Fruit fly (Drosophila melanogaster): ENCODE measurements around the gene CG44194.

CG44194 gene

dm6 chr3R:13030257-13031173 is 33.0 kb upstream of the CG44194 start, which contains the start of the genes CG46281 and CG46280:
Gene CG46281, minus strand, starts transcription at chr3R:13030307.
Gene CG46280, minus strand, starts transcription at chr3R:13030659.
- TF ChIP-seq insv (optimal IDR thresholded peaks at IDR 0.05) (no peak), Sin3A (optimal IDR thresholded peaks at IDR 0.05) (no peak)

dm6 chr3R:13018995-13019394 is 21.5 kb upstream of the CG44194 start:
- TF ChIP-seq Myc (optimal IDR thresholded peaks at IDR 0.05) (no peak), h (optimal IDR thresholded peaks at IDR 0.05) (no peak), insv (optimal IDR thresholded peaks at IDR 0.05) (no peak), psq (optimal IDR thresholded peaks at IDR 0.05) (no peak), ttk (optimal IDR thresholded peaks at IDR 0.05) (no peak), Sin3A (optimal IDR thresholded peaks at IDR 0.05) (no peak)

- no peak for TF ChIP-seq h (optimal IDR thresholded peaks at IDR 0.05)
- no peak for TF ChIP-seq Myc (optimal IDR thresholded peaks at IDR 0.05)
- no peak for TF ChIP-seq ttk (optimal IDR thresholded peaks at IDR 0.05)
- TF ChIP-seq psq (optimal IDR thresholded peaks at IDR 0.05): no peak
- no peak for TF ChIP-seq Sin3A (optimal IDR thresholded peaks at IDR 0.05)
These were observed 20.9 kb upstream of the CG44194 start for dm6 chr3R:13018284-13018900.

dm6 chr3R:13017623-13018036 is 20.1 kb upstream of the CG44194 start:
- TF ChIP-seq ttk (optimal IDR thresholded peaks at IDR 0.05) (no peak), Myc (optimal IDR thresholded peaks at IDR 0.05) (no peak), h (optimal IDR thresholded peaks at IDR 0.05) (no peak), insv (optimal IDR thresholded peaks at IDR 0.05) (no peak), psq (optimal IDR thresholded peaks at IDR 0.05) (no peak), Sin3A (optimal IDR thresholded peaks at IDR 0.05) (no peak)

dm6 chr3R:13015811-13016766 is 18.6 kb upstream of the CG44194 start:
- TF ChIP-seq ttk (optimal IDR thresholded peaks at IDR 0.05): no peak

- TF ChIP-seq psq (optimal IDR thresholded peaks at IDR 0.05) (no peak), Myc (optimal IDR thresholded peaks at IDR 0.05) (no peak), insv (optimal IDR thresholded peaks at IDR 0.05) (no peak), Sin3A (optimal IDR thresholded peaks at IDR 0.05) (no peak), h (optimal IDR thresholded peaks at IDR 0.05) (no peak), ttk (optimal IDR thresholded peaks at IDR 0.05) (no peak)
These were observed 17.9 kb upstream of the CG44194 start for dm6 chr3R:13015402-13015801.

dm6 chr3R:13014168-13014881 is 16.8 kb upstream of the CG44194 start:
- TF ChIP-seq psq (optimal IDR thresholded peaks at IDR 0.05): no peak
- no peak for TF ChIP-seq ttk (optimal IDR thresholded peaks at IDR 0.05)
- no peak for TF ChIP-seq insv (optimal IDR thresholded peaks at IDR 0.05)

dm6 chr3R:13012990-13013389 is 15.5 kb upstream of the CG44194 start:
- TF ChIP-seq h (optimal IDR thresholded peaks at IDR 0.05) (no peak), psq (optimal IDR thresholded peaks at IDR 0.05) (no peak), Myc (optimal IDR thresholded peaks at IDR 0.05) (no peak), ttk (optimal IDR thresholded peaks at IDR 0.05) (no peak), Sin3A (optimal IDR thresholded peaks at IDR 0.05) (no peak), insv (optimal IDR thresholded peaks at IDR 0.05) (no peak)

- TF ChIP-seq psq (optimal IDR thresholded peaks at IDR 0.05) (no peak), ttk (optimal IDR thresholded peaks at IDR 0.05) (no peak), Myc (optimal IDR thresholded peaks at IDR 0.05) (no peak), h (optimal IDR thresholded peaks at IDR 0.05) (no peak), insv (optimal IDR thresholded peaks at IDR 0.05) (no peak), Sin3A (optimal IDR thresholded peaks at IDR 0.05) (no peak)
These were observed 14.8 kb upstream of the CG44194 start for dm6 chr3R:13012351-13012750.

dm6 chr3R:13011621-13011963 is 14.1 kb upstream of the CG44194 start, which contains the start of gene CtBP:
Gene CtBP, plus strand, starts transcription at chr3R:13011649.
- TF ChIP-seq insv (optimal IDR thresholded peaks at IDR 0.05): no peak
- no peak for TF ChIP-seq ttk (optimal IDR thresholded peaks at IDR 0.05)
- no peak for TF ChIP-seq psq (optimal IDR thresholded peaks at IDR 0.05)
- TF ChIP-seq h (optimal IDR thresholded peaks at IDR 0.05): no peak
- TF ChIP-seq Sin3A (optimal IDR thresholded peaks at IDR 0.05): no peak
- TF ChIP-seq Myc (optimal IDR thresholded peaks at IDR 0.05): no peak

- TF ChIP-seq ttk (optimal IDR thresholded peaks at IDR 0.05) (no peak), Myc (optimal IDR thresholded peaks at IDR 0.05) (no peak), psq (optimal IDR thresholded peaks at IDR 0.05) (no peak), h (optimal IDR thresholded peaks at IDR 0.05) (no peak), Sin3A (optimal IDR thresholded peaks at IDR 0.05) (no peak), insv (optimal IDR thresholded peaks at IDR 0.05) (no peak)
These were observed 13.5 kb upstream of the CG44194 start, which contains the start of gene CG8031 for dm6 chr3R:13010905-13011620. Gene CG8031, minus strand, starts transcription at chr3R:13011310.

Data from Kc167 (cell line).